Fruit fly (Drosophila melanogaster) whole organism, embryonic: Measurements from ENCODE around the gene CG32700.
A peak's percentile ranks its signal among the peaks of the same experiment; 100 is the strongest.

Source experiments
- Blimp-1 ChIP-seq: fragments of 200-800 bp; sonication (Bioruptor generic); optimal IDR thresholded peaks from 3 replicates; lab custom pipeline; 2018; ENCODE audit warnings: missing biosample characterization, missing genetic modification characterization, mild to moderate bottlenecking, moderate library complexity, missing genetic modification reagents
- CG10543 ChIP-seq: fragments of 200-800 bp; sonication (Bioruptor generic); optimal IDR thresholded peaks from 3 replicates; lab custom pipeline; 2017; ENCODE audit warnings: missing biosample characterization, mild to moderate bottlenecking, missing genetic modification characterization, moderate library complexity
- CG12769 ChIP-seq: fragments of 200-800 bp; sonication (Bioruptor generic); optimal IDR thresholded peaks from 2 replicates; lab custom pipeline; 2019; ENCODE audit warnings: missing biosample characterization, mild to moderate bottlenecking, missing genetic modification characterization, moderate library complexity
- CG14014 ChIP-seq: fragments of 200-800 bp; sonication (Bioruptor generic); IDR thresholded peaks from 2 replicates; pipeline ENCODE4 v1.3.6; 2022; ENCODE audit warnings: missing biosample characterization, missing genetic modification characterization
- CG15696 ChIP-seq: fragments of 200-800 bp; sonication (Bioruptor generic); optimal IDR thresholded peaks from 2 replicates; lab custom pipeline; 2019; ENCODE audit warnings: missing biosample characterization, mild to moderate bottlenecking, missing genetic modification characterization, moderate library complexity
- CG17612 ChIP-seq: fragments of 200-800 bp; sonication (Bioruptor generic); IDR thresholded peaks from 2 replicates; pipeline ENCODE4 v1.3.6; 2022; ENCODE audit warnings: missing biosample characterization, missing genetic modification characterization
- CG18764 ChIP-seq: fragments of 200-800 bp; sonication (Bioruptor generic); optimal IDR thresholded peaks from 3 replicates; lab custom pipeline; 2016; ENCODE audit warnings: missing biosample characterization, missing genetic modification characterization
- CG30403 ChIP-seq: fragments of 200-800 bp; sonication (Bioruptor generic); optimal IDR thresholded peaks from 3 replicates; lab custom pipeline; 2016; ENCODE audit warnings: missing biosample characterization, missing genetic modification characterization
- CG34422 ChIP-seq: fragments of 200-800 bp; sonication (Bioruptor generic); IDR thresholded peaks from 3 replicates; pipeline ENCODE4 v1.3.6; 2022; ENCODE audit warnings: missing biosample characterization, missing genetic modification characterization
- CG5180 ChIP-seq: fragments of 200-800 bp; sonication (Bioruptor generic); optimal IDR thresholded peaks from 3 replicates; lab custom pipeline; 2017; ENCODE audit warnings: missing biosample characterization, missing genetic modification characterization, mild to moderate bottlenecking, moderate library complexity, missing genetic modification reagents
- CG6765 ChIP-seq: fragments of 200-800 bp; sonication (Bioruptor generic); optimal IDR thresholded peaks from 3 replicates; lab custom pipeline; 2017; ENCODE audit warnings: missing biosample characterization, mild to moderate bottlenecking, missing genetic modification characterization
- CG7839 ChIP-seq: fragments of 200-800 bp; sonication (Bioruptor generic); optimal IDR thresholded peaks from 3 replicates; lab custom pipeline; 2018; ENCODE audit warnings: missing biosample characterization, mild to moderate bottlenecking, missing genetic modification characterization, moderate library complexity
- CG8924 ChIP-seq: fragments of 200-800 bp; optimal IDR thresholded peaks from 3 replicates; lab custom pipeline; 2019; ENCODE audit warnings: missing biosample characterization, mild to moderate bottlenecking, missing genetic modification characterization, moderate library complexity
- CG8944 ChIP-seq: fragments of 200-800 bp; sonication (Bioruptor generic); optimal IDR thresholded peaks from 3 replicates; lab custom pipeline; 2016; ENCODE audit warnings: missing biosample characterization, missing genetic modification characterization
- CkIIα-i1 ChIP-seq: fragments of 200-800 bp; sonication (Bioruptor generic); IDR thresholded peaks from 2 replicates; pipeline ENCODE4 v1.3.6; 2022; ENCODE audit warnings: missing biosample characterization, missing genetic modification characterization
- CoRest ChIP-seq: fragments of 200-800 bp; sonication (Bioruptor generic); optimal IDR thresholded peaks from 3 replicates; lab custom pipeline; 2018; ENCODE audit warnings: missing biosample characterization, mild to moderate bottlenecking, missing genetic modification characterization, moderate library complexity
- Dip3 ChIP-seq: fragments of 200-800 bp; sonication (Bioruptor generic); optimal IDR thresholded peaks from 3 replicates; lab custom pipeline; 2016; ENCODE audit warnings: missing biosample characterization, missing genetic modification characterization
- HLH3B ChIP-seq: fragments of 200-800 bp; sonication (Bioruptor generic); IDR thresholded peaks from 2 replicates; pipeline ENCODE4 v1.3.6; 2022; ENCODE audit warnings: missing biosample characterization, missing genetic modification characterization
- HLH54F ChIP-seq: fragments of 200-800 bp; sonication (Bioruptor generic); optimal IDR thresholded peaks from 3 replicates; lab custom pipeline; 2016; ENCODE audit warnings: missing biosample characterization, missing genetic modification characterization
- Mes4 ChIP-seq: fragments of 200-800 bp; sonication (Bioruptor generic); optimal IDR thresholded peaks from 2 replicates; lab custom pipeline; 2016; ENCODE audit warnings: missing biosample characterization, missing genetic modification characterization
- Ptx1 ChIP-seq: fragments of 200-800 bp; sonication (Bioruptor generic); IDR thresholded peaks from 2 replicates; pipeline ENCODE4 v1.3.6; 2022; ENCODE audit warnings: missing biosample characterization, missing genetic modification characterization
- Rx ChIP-seq: fragments of 200-800 bp; sonication (Bioruptor generic); IDR thresholded peaks from 2 replicates; pipeline ENCODE4 v1.3.6; 2022; ENCODE audit warnings: missing biosample characterization, missing genetic modification characterization
- Side ChIP-seq: fragments of 200-800 bp; sonication (Bioruptor generic); optimal IDR thresholded peaks from 2 replicates; lab custom pipeline; 2016; ENCODE audit warnings: missing biosample characterization, missing genetic modification characterization
- Sox102F ChIP-seq: fragments of 200-800 bp; sonication (Bioruptor generic); optimal IDR thresholded peaks from 2 replicates; lab custom pipeline; 2018; ENCODE audit warnings: missing biosample characterization, mild to moderate bottlenecking, missing genetic modification characterization, moderate library complexity
- TFAM ChIP-seq: fragments of 200-800 bp; sonication (Bioruptor generic); optimal IDR thresholded peaks from 2 replicates; lab custom pipeline; 2017; ENCODE audit warnings: missing biosample characterization, missing genetic modification characterization, inconsistent platforms
- Xbp1 ChIP-seq: fragments of 200-800 bp; sonication (Bioruptor generic); optimal IDR thresholded peaks from 3 replicates; lab custom pipeline; 2016; ENCODE audit warnings: missing biosample characterization, mild to moderate bottlenecking, missing genetic modification characterization
- Xrp1 ChIP-seq: fragments of 200-800 bp; sonication (Bioruptor generic); IDR thresholded peaks from 2 replicates; pipeline ENCODE4 v1.3.6; 2022; ENCODE audit warnings: missing biosample characterization, missing genetic modification characterization
- aop ChIP-seq: fragments of 200-800 bp; sonication (Bioruptor generic); IDR thresholded peaks from 2 replicates; pipeline ENCODE4 v1.3.6; 2022; ENCODE audit warnings: missing biosample characterization, missing genetic modification characterization
- chinmo ChIP-seq: fragments of 200-800 bp; sonication (Bioruptor generic); IDR thresholded peaks from 4 replicates; pipeline ENCODE4 v1.3.6; 2022; ENCODE audit warnings: missing biosample characterization, missing genetic modification characterization; ENCODE audit not compliant: partially characterized antibody
- chn ChIP-seq: fragments of 200-800 bp; sonication (Bioruptor generic); optimal IDR thresholded peaks from 2 replicates; lab custom pipeline; 2016; ENCODE audit warnings: missing biosample characterization, missing genetic modification characterization
- dan ChIP-seq: fragments of 200-800 bp; sonication (Bioruptor generic); IDR thresholded peaks from 2 replicates; pipeline ENCODE4 v1.3.6; 2022; ENCODE audit warnings: missing biosample characterization, missing genetic modification characterization
- dmrt99B ChIP-seq: fragments of 200-800 bp; sonication (Bioruptor generic); optimal IDR thresholded peaks from 2 replicates; lab custom pipeline; 2018; ENCODE audit warnings: missing biosample characterization, mild to moderate bottlenecking, missing genetic modification characterization, moderate library complexity
- eve ChIP-seq, 2 experiments: fragments of >200 bp; optimal IDR thresholded peaks; 2 replicates each; lab custom pipeline; 2017; ENCODE audit warnings: missing biosample characterization in 2 of 2, missing genetic modification characterization in 2 of 2
- ewg ChIP-seq: fragments of 200-800 bp; sonication (Bioruptor generic); optimal IDR thresholded peaks from 3 replicates; lab custom pipeline; 2017; ENCODE audit warnings: mild to moderate bottlenecking, missing biosample characterization, missing genetic modification reagents, missing genetic modification characterization
- fru ChIP-seq: fragments of >200 bp; optimal IDR thresholded peaks from 2 replicates; lab custom pipeline; 2017
- gce ChIP-seq: fragments of 200-800 bp; sonication (Bioruptor generic); IDR thresholded peaks from 3 replicates; pipeline ENCODE4 v1.3.6; 2022; ENCODE audit warnings: missing biosample characterization, missing genetic modification characterization
- h ChIP-seq: fragments of >200 bp; optimal IDR thresholded peaks from 2 replicates; lab custom pipeline; 2017
- her ChIP-seq: fragments of 200-800 bp; sonication (Bioruptor generic); optimal IDR thresholded peaks from 2 replicates; lab custom pipeline; 2016; ENCODE audit warnings: missing biosample characterization, missing genetic modification characterization
- jigr1 ChIP-seq: fragments of 200-800 bp; sonication (Bioruptor generic); IDR thresholded peaks from 3 replicates; pipeline ENCODE4 v1.3.6; 2022; ENCODE audit warnings: missing biosample characterization, missing genetic modification characterization
- jumu ChIP-seq: fragments of 200-800 bp; sonication (Bioruptor generic); optimal IDR thresholded peaks from 3 replicates; lab custom pipeline; 2016; ENCODE audit warnings: missing biosample characterization, missing genetic modification characterization
- ken ChIP-seq: fragments of 200-800 bp; sonication (Bioruptor generic); IDR thresholded peaks from 3 replicates; pipeline ENCODE4 v1.3.6; 2022; ENCODE audit warnings: missing biosample characterization, missing genetic modification characterization
- nom ChIP-seq: fragments of 200-800 bp; sonication (Bioruptor generic); optimal IDR thresholded peaks from 2 replicates; lab custom pipeline; 2017; ENCODE audit warnings: missing biosample characterization, missing genetic modification characterization, mild to moderate bottlenecking, moderate library complexity, missing genetic modification reagents
- phol ChIP-seq: fragments of 200-800 bp; sonication (Bioruptor generic); optimal IDR thresholded peaks from 3 replicates; lab custom pipeline; 2018; ENCODE audit warnings: missing biosample characterization, mild to moderate bottlenecking, missing genetic modification characterization, moderate library complexity
- psq ChIP-seq: fragments of 200-800 bp; sonication (Bioruptor generic); optimal IDR thresholded peaks from 2 replicates; lab custom pipeline; 2017; ENCODE audit warnings: missing biosample characterization, missing genetic modification characterization
- pum ChIP-seq: fragments of 200-800 bp; sonication (Bioruptor generic); optimal IDR thresholded peaks from 2 replicates; lab custom pipeline; 2016; ENCODE audit warnings: missing biosample characterization, missing genetic modification characterization
- sens ChIP-seq: fragments of 200-800 bp; sonication (Bioruptor generic); peaks from one replicate; lab custom pipeline; 2016; ENCODE audit warnings: missing biosample characterization, missing genetic modification characterization
- sim ChIP-seq: fragments of 200-800 bp; sonication (Bioruptor generic); IDR thresholded peaks from 2 replicates; pipeline ENCODE4 v1.3.6; 2022; ENCODE audit warnings: missing biosample characterization, missing genetic modification characterization
- sima ChIP-seq: fragments of 200-800 bp; sonication (Bioruptor generic); optimal IDR thresholded peaks from 2 replicates; lab custom pipeline; 2016; ENCODE audit warnings: missing biosample characterization, missing genetic modification characterization
- tio ChIP-seq: fragments of 200-800 bp; sonication (Bioruptor generic); optimal IDR thresholded peaks from 2 replicates; lab custom pipeline; 2017; ENCODE audit warnings: missing biosample characterization, missing genetic modification characterization, inconsistent platforms
- unpg ChIP-seq: fragments of 200-800 bp; sonication (Bioruptor generic); optimal IDR thresholded peaks from 3 replicates; lab custom pipeline; 2018; ENCODE audit warnings: missing biosample characterization, mild to moderate bottlenecking, missing genetic modification characterization, moderate library complexity
- wdn ChIP-seq: fragments of 200-800 bp; sonication (Bioruptor generic); IDR thresholded peaks from 2 replicates; pipeline ENCODE4 v1.3.6; 2022; ENCODE audit warnings: missing biosample characterization, missing genetic modification characterization
- zen2 ChIP-seq: fragments of 200-800 bp; sonication (Bioruptor generic); IDR thresholded peaks from 3 replicates; pipeline ENCODE4 v1.3.6; 2022; ENCODE audit warnings: missing biosample characterization, missing genetic modification characterization; ENCODE audit not compliant: partially characterized antibody

Gene CG32700

DNA sequence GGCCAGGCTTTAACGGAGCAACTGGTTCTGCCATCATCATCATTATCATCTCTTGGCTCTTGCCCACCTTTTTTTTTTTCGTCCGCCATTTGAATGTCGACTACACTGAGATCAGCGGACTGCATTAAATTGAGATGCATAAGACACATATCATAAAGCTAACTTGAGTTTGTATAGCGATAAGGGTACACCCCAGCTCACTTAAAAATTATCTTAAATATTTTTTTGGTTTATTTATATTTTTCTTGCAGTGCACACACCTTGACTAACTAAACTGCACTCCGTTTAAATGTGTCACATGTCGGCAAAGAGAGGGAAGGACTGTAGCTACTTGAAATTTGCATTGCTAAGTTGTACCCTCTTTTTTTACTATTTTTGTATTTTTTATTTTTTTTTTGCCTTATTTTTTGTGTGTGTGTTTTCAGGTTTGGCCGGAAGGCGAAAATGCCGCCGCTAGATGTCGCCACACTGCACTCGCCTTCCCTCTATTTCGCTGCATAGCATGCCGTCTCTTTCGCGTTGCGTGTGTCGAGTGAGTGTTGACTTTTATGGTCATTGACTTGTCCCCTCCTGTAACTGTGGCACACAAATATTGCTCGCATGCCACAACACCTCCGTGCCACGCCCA, 89.9 kb downstream of the CG32700 start (continued):
- TF ChIP-seq CG30403, result peak; percentile 4
- no peak for TF ChIP-seq sima
- no peak for TF ChIP-seq CG5180 (GFP tag; lab: Kevin White, UChicago)
- no peak for TF ChIP-seq HLH54F (GFP tag; lab: Kevin White, UChicago)
- TF ChIP-seq CG8944 (GFP tag; lab: Kevin White, UChicago), result no peak
- TF ChIP-seq Rx, result no peak
- TF ChIP-seq wdn (GFP tag; lab: Robert Waterston, UW), result no peak
- TF ChIP-seq CG34422 (GFP tag; lab: Robert Waterston, UW), result 0 out of 3 replicates have a peak, but pooled peaks have one; percentile 12
- TF ChIP-seq her (GFP tag; lab: Kevin White, UChicago), result no peak
- TF ChIP-seq chinmo, result no peak
- TF ChIP-seq Xbp1, result no peak
- peak; percentile 6 for TF ChIP-seq dmrt99B (tag; lab: Kevin White, UChicago)
- no peak for TF ChIP-seq CG15696 (tag; lab: Kevin White, UChicago)
- TF ChIP-seq nom (GFP tag; lab: Kevin White, UChicago), result no peak
- TF ChIP-seq ewg (GFP tag; lab: Kevin White, UChicago), result no peak
- TF ChIP-seq fru, result no peak
- TF ChIP-seq sim, result no peak
- no peak for TF ChIP-seq CG8924 (tag; lab: Kevin White, UChicago)
- TF ChIP-seq CkIIα-i1 (GFP tag; lab: Robert Waterston, UW), result no peak
- no peak for TF ChIP-seq Ptx1 (GFP tag; lab: Robert Waterston, UW)
- TF ChIP-seq CG18764 (GFP tag; lab: Kevin White, UChicago), result no peak
- no peak for TF ChIP-seq aop (GFP tag; lab: Robert Waterston, UW)
- TF ChIP-seq eve (GFP tag; optimal IDR thresholded peaks at IDR 0.05; lab: Kevin White, UChicago), result peak in 1 of 2 experiments; percentile 11
- TF ChIP-seq Dip3 (GFP tag; lab: Kevin White, UChicago), result no peak
- TF ChIP-seq jigr1 (GFP tag; lab: Robert Waterston, UW), result no peak
- no peak for TF ChIP-seq psq (GFP tag; lab: Kevin White, UChicago)
- no peak for TF ChIP-seq CG12769
- TF ChIP-seq ken (GFP tag; lab: Robert Waterston, UW), result no peak
- no peak for TF ChIP-seq unpg (GFP tag; lab: Kevin White, UChicago)
- no peak for TF ChIP-seq CG6765 (GFP tag; lab: Kevin White, UChicago)
- no peak for TF ChIP-seq Mes4
- no peak for TF ChIP-seq HLH3B
- no peak for TF ChIP-seq CG14014 (GFP tag; lab: Robert Waterston, UW)
- TF ChIP-seq h, result no peak
- TF ChIP-seq TFAM (GFP tag; lab: Kevin White, UChicago), result no peak
- no peak for TF ChIP-seq phol (tag; lab: Kevin White, UChicago)
- TF ChIP-seq CG7839 (tag; lab: Kevin White, UChicago), result no peak
- no peak for TF ChIP-seq gce (GFP tag; lab: Robert Waterston, UW)
- no peak for TF ChIP-seq zen2
- TF ChIP-seq Blimp-1 (GFP tag; lab: Kevin White, UChicago), result peak; percentile 19
- no peak for TF ChIP-seq chn (GFP tag; lab: Kevin White, UChicago)
- TF ChIP-seq pum (GFP tag; lab: Kevin White, UChicago), result no peak
- no peak for TF ChIP-seq dan
- TF ChIP-seq sens (GFP tag; lab: Kevin White, UChicago), result peak; percentile 46
- peak; percentile 31 for TF ChIP-seq tio (GFP tag; lab: Kevin White, UChicago)
- TF ChIP-seq CG10543, result no peak
- TF ChIP-seq Side (GFP tag; lab: Kevin White, UChicago), result no peak
- TF ChIP-seq CG17612 (GFP tag; lab: Robert Waterston, UW), result no peak
- no peak for TF ChIP-seq CoRest (tag; lab: Kevin White, UChicago)
- TF ChIP-seq Xrp1, result no peak
- peak; percentile 32 for TF ChIP-seq Sox102F (GFP tag; lab: Kevin White, UChicago)
- TF ChIP-seq jumu (GFP tag; lab: Kevin White, UChicago), result no peak
